Worm (Caenorhabditis elegans): ENCODE results near the gene F35B12.9.

F35B12.9 gene

ce11 chrV:11637191-11637590 is 36.2 kb downstream of the F35B12.9 start, which contains the start of gene sipa-1:
Gene sipa-1, minus strand, starts transcription at chrV:11637291.
- no peak for TF ChIP-seq unc-62 (GFP tag; optimal IDR thresholded peaks at IDR 0.05)

- no peak for TF ChIP-seq unc-62 (GFP tag; optimal IDR thresholded peaks at IDR 0.05)
Observed at ce11 chrV:11638634-11639117, 37.7 kb downstream of the F35B12.9 start.

- TF ChIP-seq unc-62 (GFP tag; optimal IDR thresholded peaks at IDR 0.05) = no peak
Observed at ce11 chrV:11641298-11641787, 40.4 kb downstream of the F35B12.9 start.

- TF ChIP-seq unc-62 (GFP tag; optimal IDR thresholded peaks at IDR 0.05) = no peak
Observed at ce11 chrV:11644166-11644565, 43.2 kb downstream of the F35B12.9 start, which contains the start of gene bir-1. Gene bir-1, plus strand, starts transcription at chrV:11644477.

- TF ChIP-seq unc-62 (GFP tag; optimal IDR thresholded peaks at IDR 0.05) = no peak
Observed at ce11 chrV:11645244-11645643, 44.3 kb downstream of the F35B12.9 start, which contains the start of gene skp-1. Gene skp-1, plus strand, starts transcription at chrV:11645481.

- no peak for TF ChIP-seq unc-62 (GFP tag; optimal IDR thresholded peaks at IDR 0.05)
Observed at ce11 chrV:11647821-11648220, 46.9 kb downstream of the F35B12.9 start.

ce11 chrV:11648435-11648834 is 47.5 kb downstream of the F35B12.9 start:
- TF ChIP-seq unc-62 (GFP tag; optimal IDR thresholded peaks at IDR 0.05) = no peak

- no peak for TF ChIP-seq unc-62 (GFP tag; optimal IDR thresholded peaks at IDR 0.05)
Observed at ce11 chrV:11649254-11649653, 48.3 kb downstream of the F35B12.9 start.

ce11 chrV:11650720-11651119 is 49.7 kb downstream of the F35B12.9 start, which contains the start of gene zip-10:
Gene zip-10, minus strand, starts transcription at chrV:11650762.
- no peak for TF ChIP-seq unc-62 (GFP tag; optimal IDR thresholded peaks at IDR 0.05)
